Fruit fly (Drosophila melanogaster) whole organism, pupa: ENCODE results near the gene fh.
A peak's percentile ranks its signal among the peaks of the same experiment; 100 is the strongest.

Experiments used
- CG10348 ChIP-seq: fragments of 200-800 bp; sonication (Bioruptor generic); IDR thresholded peaks from 2 replicates; pipeline ENCODE4 v1.3.6; 2022; ENCODE audit warnings: missing biosample characterization, missing genetic modification characterization
- CG12605 ChIP-seq: fragments of 200-800 bp; sonication (Bioruptor generic); IDR thresholded peaks from 2 replicates; pipeline ENCODE4 v1.3.6; 2022; ENCODE audit warnings: missing biosample characterization, missing genetic modification characterization
- CG13204 ChIP-seq: fragments of 200-800 bp; sonication (Bioruptor generic); optimal IDR thresholded peaks from 2 replicates; lab custom pipeline; 2018; ENCODE audit warnings: missing biosample characterization, mild to moderate bottlenecking, missing genetic modification characterization, moderate library complexity
- CG14655 ChIP-seq: fragments of 200-800 bp; sonication (Bioruptor generic); optimal IDR thresholded peaks from 3 replicates; lab custom pipeline; 2017; ENCODE audit warnings: mild to moderate bottlenecking, missing biosample characterization, missing genetic modification reagents, missing genetic modification characterization
- CG15710 ChIP-seq: fragments of 200-800 bp; sonication (Bioruptor generic); optimal IDR thresholded peaks from 2 replicates; lab custom pipeline; 2018; ENCODE audit warnings: missing biosample characterization, mild to moderate bottlenecking, missing genetic modification characterization, moderate library complexity
- CG17806 ChIP-seq: fragments of 200-800 bp; sonication (Bioruptor generic); optimal IDR thresholded peaks from 2 replicates; lab custom pipeline; 2018; ENCODE audit warnings: missing biosample characterization, mild to moderate bottlenecking, missing genetic modification characterization, moderate library complexity
- CG32121 ChIP-seq: fragments of 200-800 bp; sonication (Bioruptor generic); IDR thresholded peaks from 2 replicates; pipeline ENCODE4 v1.3.6; 2022; ENCODE audit warnings: missing biosample characterization, missing genetic modification characterization
- CG34367 ChIP-seq: fragments of 200-800 bp; sonication (Bioruptor generic); optimal IDR thresholded peaks from 2 replicates; lab custom pipeline; 2018; ENCODE audit warnings: missing biosample characterization, mild to moderate bottlenecking, missing genetic modification characterization
- CG4496 ChIP-seq: fragments of 200-800 bp; sonication (Bioruptor generic); IDR thresholded peaks from 3 replicates; pipeline ENCODE4 v1.3.6; 2022; ENCODE audit warnings: missing biosample characterization, missing genetic modification characterization
- CG8159 ChIP-seq: fragments of 200-800 bp; sonication (Bioruptor generic); optimal IDR thresholded peaks from 3 replicates; lab custom pipeline; 2018; ENCODE audit warnings: missing biosample characterization, mild to moderate bottlenecking, missing genetic modification characterization, moderate library complexity
- CG8301 ChIP-seq: fragments of 200-800 bp; sonication (Bioruptor generic); optimal IDR thresholded peaks from 2 replicates; lab custom pipeline; 2018; ENCODE audit warnings: missing biosample characterization, mild to moderate bottlenecking, missing genetic modification characterization
- CG9948 ChIP-seq: fragments of 200-800 bp; sonication (Bioruptor generic); optimal IDR thresholded peaks from 2 replicates; lab custom pipeline; 2018; ENCODE audit warnings: missing biosample characterization, mild to moderate bottlenecking, missing genetic modification characterization, moderate library complexity
- D1 ChIP-seq: fragments of 200-800 bp; sonication (Bioruptor generic); optimal IDR thresholded peaks from 2 replicates; lab custom pipeline; 2018; ENCODE audit warnings: missing biosample characterization, mild to moderate bottlenecking, missing genetic modification characterization, moderate library complexity
- EcR ChIP-seq: fragments of 200-800 bp; sonication (Bioruptor generic); optimal IDR thresholded peaks from 3 replicates; lab custom pipeline; 2019; ENCODE audit warnings: missing biosample characterization, missing genetic modification characterization, mild to moderate bottlenecking, moderate library complexity, missing genetic modification reagents
- Ets98B ChIP-seq: fragments of 200-800 bp; sonication (Bioruptor generic); IDR thresholded peaks from 2 replicates; pipeline ENCODE4 v1.3.6; 2022; ENCODE audit warnings: missing biosample characterization, missing genetic modification characterization
- Pif1A ChIP-seq: fragments of 200-800 bp; sonication (Bioruptor generic); optimal IDR thresholded peaks from 3 replicates; lab custom pipeline; 2016; ENCODE audit warnings: missing biosample characterization, missing genetic modification characterization
- Pif1B ChIP-seq: fragments of 200-800 bp; sonication (Bioruptor generic); optimal IDR thresholded peaks from 3 replicates; lab custom pipeline; 2016; ENCODE audit warnings: missing biosample characterization, missing genetic modification characterization
- Snoo ChIP-seq: fragments of 200-800 bp; sonication (Bioruptor generic); optimal IDR thresholded peaks from 3 replicates; lab custom pipeline; 2017; ENCODE audit warnings: missing biosample characterization, mild to moderate bottlenecking, missing genetic modification characterization, inconsistent platforms
- fd96Ca ChIP-seq: fragments of 200-800 bp; sonication (Bioruptor generic); IDR thresholded peaks from 3 replicates; pipeline ENCODE4 v1.3.6; 2022; ENCODE audit warnings: missing biosample characterization, missing genetic modification characterization
- gl ChIP-seq: fragments of 200-800 bp; sonication (Bioruptor generic); optimal IDR thresholded peaks from 2 replicates; lab custom pipeline; 2018; ENCODE audit warnings: missing biosample characterization, mild to moderate bottlenecking, missing genetic modification characterization
- rn ChIP-seq: fragments of 200-800 bp; sonication (Bioruptor generic); IDR thresholded peaks from 2 replicates; pipeline ENCODE4 v1.3.6; 2022; ENCODE audit warnings: missing biosample characterization, missing genetic modification characterization

The fh gene

dm6 chrX:9127264-9128011, 21.4 kb downstream of the fh start:
- TF ChIP-seq Pif1A (GFP tag; lab: Kevin White, UChicago) (no peak), CG34367 (tag; lab: Kevin White, UChicago) (no peak), D1 (tag; lab: Kevin White, UChicago) (no peak), CG14655 (peak; percentile 10), CG15710 (tag; lab: Kevin White, UChicago) (no peak), CG9948 (tag; lab: Kevin White, UChicago) (no peak), CG4496 (GFP tag; lab: Robert Waterston, UW) (no peak), CG10348 (GFP tag; lab: Robert Waterston, UW) (no peak)

- TF ChIP-seq CG32121 (GFP tag; lab: Robert Waterston, UW) (no peak), fd96Ca (GFP tag; lab: Robert Waterston, UW) (0 out of 3 replicates have a peak, but pooled peaks have one; percentile 27), CG13204 (GFP tag; lab: Kevin White, UChicago) (no peak), rn (GFP tag; lab: Robert Waterston, UW) (no peak), Snoo (no peak)
Observed at dm6 chrX:9122492-9122891, 26.4 kb downstream of the fh start.

dm6 chrX:9120828-9121754, 27.8 kb downstream of the fh start:
- TF ChIP-seq Ets98B (GFP tag; lab: Robert Waterston, UW) (no peak), CG8159 (tag; lab: Kevin White, UChicago) (peak; percentile 53), D1 (tag; lab: Kevin White, UChicago) (no peak), CG8301 (tag; lab: Kevin White, UChicago) (peak; percentile 36), Snoo (peak; percentile 35), Pif1A (GFP tag; lab: Kevin White, UChicago) (peak; percentile 28), gl (no peak), Pif1B (GFP tag; lab: Kevin White, UChicago) (peak; percentile 16), CG10348 (GFP tag; lab: Robert Waterston, UW) (no peak), CG4496 (GFP tag; lab: Robert Waterston, UW) (0 out of 3 replicates have a peak, but pooled peaks have one; percentile 27), fd96Ca (GFP tag; lab: Robert Waterston, UW) (no peak), CG12605 (GFP tag; lab: Robert Waterston, UW) (no peak), CG34367 (tag; lab: Kevin White, UChicago) (no peak), CG17806 (tag; lab: Kevin White, UChicago) (peak; percentile 29), CG14655 (peak; percentile 39), CG32121 (GFP tag; lab: Robert Waterston, UW) (peak; percentile 29; the same call in 1 of the 2 replicates), CG9948 (tag; lab: Kevin White, UChicago) (peak; percentile 34), CG15710 (tag; lab: Kevin White, UChicago) (peak; percentile 21), EcR (GFP tag; lab: Kevin White, UChicago) (no peak), CG13204 (GFP tag; lab: Kevin White, UChicago) (no peak), rn (GFP tag; lab: Robert Waterston, UW) (no peak)

dm6 chrX:9119671-9120364, 29.1 kb downstream of the fh start:
- no peak for TF ChIP-seq CG10348 (GFP tag; lab: Robert Waterston, UW)
- TF ChIP-seq CG14655 = peak; percentile 1

- TF ChIP-seq Ets98B (GFP tag; lab: Robert Waterston, UW) = no peak
- TF ChIP-seq EcR (GFP tag; lab: Kevin White, UChicago) = no peak
- peak; percentile 45 for TF ChIP-seq CG8301 (tag; lab: Kevin White, UChicago)
- TF ChIP-seq CG9948 (tag; lab: Kevin White, UChicago) = no peak
- TF ChIP-seq fd96Ca (GFP tag; lab: Robert Waterston, UW) = peak; percentile 46; the same call in 1 of the 3 replicates
- TF ChIP-seq D1 (tag; lab: Kevin White, UChicago) = no peak
- peak; percentile 47 for TF ChIP-seq CG8159 (tag; lab: Kevin White, UChicago)
- TF ChIP-seq CG13204 (GFP tag; lab: Kevin White, UChicago) = no peak
- 0 out of 3 replicates have a peak, but pooled peaks have one; percentile 38 for TF ChIP-seq CG4496 (GFP tag; lab: Robert Waterston, UW)
- TF ChIP-seq CG17806 (tag; lab: Kevin White, UChicago) = peak; percentile 18
- no peak for TF ChIP-seq rn (GFP tag; lab: Robert Waterston, UW)
- peak; percentile 63 for TF ChIP-seq CG14655
Observed at dm6 chrX:9118961-9119633, 29.8 kb downstream of the fh start.
